Worm (Caenorhabditis elegans) whole organism, L3 larva: ENCODE measurements around the gene T13C5.2.

Experiments
- aly-2 ChIP-seq: fragments of 150-350 bp; optimal IDR thresholded peaks from 2 replicates; lab custom pipeline; 2014; ENCODE audit warnings: missing biosample characterization, missing genetic modification characterization
- ceh-16 ChIP-seq: sonication (generic microtip); optimal IDR thresholded peaks from 2 replicates; lab custom pipeline; 2017; ENCODE audit warnings: missing biosample characterization, missing genetic modification characterization
- ceh-9 ChIP-seq: sonication (generic microtip); optimal IDR thresholded peaks from 2 replicates; lab custom pipeline; 2018; ENCODE audit warnings: missing biosample characterization, missing genetic modification characterization
- egl-27 ChIP-seq: sonication (generic microtip); optimal IDR thresholded peaks from 4 replicates; lab custom pipeline; 2017; ENCODE audit warnings: missing biosample characterization, missing genetic modification reagents, missing genetic modification characterization
- elt-2 ChIP-seq: sonication (generic microtip); optimal IDR thresholded peaks from 2 replicates; lab custom pipeline; 2016; ENCODE audit warnings: missing genetic modification reagents, mild to moderate bottlenecking, missing genetic modification characterization, missing compliant biosample characterization
- fkh-10 ChIP-seq: sonication (generic microtip); optimal IDR thresholded peaks from 2 replicates; lab custom pipeline; 2017; ENCODE audit warnings: missing biosample characterization, missing genetic modification reagents, missing genetic modification characterization
- lin-15B ChIP-seq: fragments of 150-350 bp; optimal IDR thresholded peaks from 2 replicates; lab custom pipeline; 2014; ENCODE audit warnings: missing biosample characterization, missing genetic modification characterization
- lin-39 ChIP-seq: fragments of 150-350 bp; optimal IDR thresholded peaks from 2 replicates; lab custom pipeline; 2018; ENCODE audit warnings: missing biosample characterization, missing genetic modification reagents, missing genetic modification characterization
- nfya-1 ChIP-seq: sonication (generic microtip); optimal IDR thresholded peaks from 2 replicates; lab custom pipeline; 2017; ENCODE audit warnings: missing genetic modification characterization, mild to moderate bottlenecking, missing compliant biosample characterization, antibody characterized with exemption, moderate library complexity; ENCODE audit not compliant: insufficient read depth
- nhr-12 ChIP-seq: fragments of 150-350 bp; optimal IDR thresholded peaks from 2 replicates; lab custom pipeline; 2014; ENCODE audit warnings: missing biosample characterization, missing genetic modification characterization
- nhr-67 ChIP-seq: fragments of 150-350 bp; optimal IDR thresholded peaks from 2 replicates; lab custom pipeline; 2014; ENCODE audit warnings: missing biosample characterization, missing genetic modification characterization
- nhr-76 ChIP-seq: fragments of 150-350 bp; sonication (generic microtip); optimal IDR thresholded peaks from 5 replicates; lab custom pipeline; 2014; ENCODE audit warnings: missing biosample characterization, missing genetic modification characterization
- skn-1 ChIP-seq: fragments of 150-350 bp; optimal IDR thresholded peaks from 2 replicates; lab custom pipeline; 2014; ENCODE audit warnings: missing biosample characterization, missing genetic modification characterization
- unc-39 ChIP-seq: sonication (generic microtip); optimal IDR thresholded peaks from 4 replicates; lab custom pipeline; 2017; ENCODE audit warnings: missing biosample characterization, missing genetic modification characterization

DNA sequence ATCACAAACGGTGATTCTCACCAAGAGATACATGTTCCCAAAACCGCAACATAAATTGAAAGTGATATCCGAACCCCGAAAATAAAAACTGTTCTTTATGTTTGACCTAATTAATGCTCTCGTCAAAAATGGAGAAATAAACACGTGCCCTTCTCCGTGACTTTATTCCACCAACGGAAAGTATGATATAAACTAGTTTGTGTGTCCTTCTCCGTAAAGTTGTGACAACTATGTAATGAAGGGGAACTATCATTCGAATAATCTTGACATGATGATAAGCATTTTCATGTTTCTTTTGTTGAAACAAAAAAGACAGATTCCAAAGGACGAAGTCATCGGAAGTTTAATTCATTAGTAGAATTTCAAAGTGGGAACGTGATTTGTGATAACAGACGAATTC lies 16.7 kb downstream of the T13C5.2 start:
- no peak for TF ChIP-seq ceh-16 (tag; lab: Kevin White, UChicago)
- TF ChIP-seq lin-15B (tag; lab: Kevin White, UChicago) = no peak
- no peak for TF ChIP-seq nfya-1 (tag; lab: Kevin White, UChicago)
- TF ChIP-seq fkh-10 (GFP tag; lab: Kevin White, UChicago) = no peak
- no peak for TF ChIP-seq lin-39 (tag; lab: Kevin White, UChicago)
- no peak for TF ChIP-seq aly-2 (tag; lab: Kevin White, UChicago)
- TF ChIP-seq nhr-76 (tag; lab: Kevin White, UChicago) = no peak
- TF ChIP-seq egl-27 (tag; lab: Kevin White, UChicago) = no peak
- TF ChIP-seq nhr-67 (tag; lab: Kevin White, UChicago) = no peak
- TF ChIP-seq nhr-12 (tag; lab: Kevin White, UChicago) = no peak
- TF ChIP-seq ceh-9 (tag; lab: Kevin White, UChicago) = no peak
- no peak for TF ChIP-seq skn-1 (tag; lab: Kevin White, UChicago)
- TF ChIP-seq elt-2 (tag; lab: Kevin White, UChicago) = no peak
- no peak for TF ChIP-seq unc-39 (tag; lab: Kevin White, UChicago)
